Worm (Caenorhabditis elegans): ENCODE measurements around the gene Y51A2D.1.

Gene Y51A2D.1

DNA sequence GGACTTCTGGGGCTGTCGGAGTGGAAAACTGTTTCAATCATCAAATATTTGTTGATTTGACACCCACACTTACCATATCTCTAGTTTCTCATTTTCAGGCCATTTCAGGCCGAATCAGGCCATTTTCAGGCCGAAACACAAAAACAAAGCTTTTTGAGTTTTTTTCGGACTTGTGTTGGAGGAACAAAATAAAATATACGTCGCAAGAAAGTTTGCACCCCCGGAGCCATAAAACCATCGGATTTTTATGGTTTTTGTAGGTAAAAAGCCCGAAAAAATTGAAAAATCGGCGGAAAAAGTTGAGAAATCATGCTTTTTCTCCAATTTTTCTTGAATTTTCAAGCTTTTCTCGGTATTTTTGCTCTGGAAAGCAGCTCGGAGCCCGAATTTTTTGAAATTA lies at the start of gene Y51A2D.1:
Y51A2D.1 (plus strand) TSS at position 301 of the 400 bp plus-strand sequence.
- no peak for TF ChIP-seq klf-2 (GFP tag; conservative IDR thresholded peaks at IDR 0.05)
- TF ChIP-seq flt-1 (GFP tag; IDR thresholded peaks at IDR 0.05): no peak
- no peak for TF ChIP-seq ref-1 (GFP tag; conservative IDR thresholded peaks at IDR 0.05)
- no peak for TF ChIP-seq ztf-23 (GFP tag; IDR thresholded peaks at IDR 0.05)
- TF ChIP-seq tab-1 (GFP tag; IDR thresholded peaks at IDR 0.05): no peak

ce11 chrV:18461200-18461728 lies 47.4 kb upstream of the Y51A2D.1 start, which contains the start of gene ZK228.3:
TSS of gene ZK228.3 (minus strand) at chrV:18461250.
- TF ChIP-seq ztf-23 (GFP tag; IDR thresholded peaks at IDR 0.05) (no peak), tab-1 (GFP tag; IDR thresholded peaks at IDR 0.05) (no peak), cog-1 (tag; optimal IDR thresholded peaks at IDR 0.05) (no peak), ztf-29 (GFP tag; IDR thresholded peaks at IDR 0.05) (no peak), klf-2 (GFP tag; conservative IDR thresholded peaks at IDR 0.05) (no peak), T22C8.4 (GFP tag; IDR thresholded peaks at IDR 0.05) (no peak), ref-1 (GFP tag; conservative IDR thresholded peaks at IDR 0.05) (no peak), med-1 (GFP tag; optimal IDR thresholded peaks at IDR 0.05; ENCODE audit: insufficient read depth) (no peak), flt-1 (GFP tag; IDR thresholded peaks at IDR 0.05) (no peak)

- no peak for TF ChIP-seq T22C8.4 (GFP tag; IDR thresholded peaks at IDR 0.05)
- no peak for TF ChIP-seq ref-1 (GFP tag; conservative IDR thresholded peaks at IDR 0.05)
- no peak for TF ChIP-seq klf-2 (GFP tag; conservative IDR thresholded peaks at IDR 0.05)
- no peak for TF ChIP-seq flt-1 (GFP tag; IDR thresholded peaks at IDR 0.05)
- TF ChIP-seq ztf-29 (GFP tag; IDR thresholded peaks at IDR 0.05): no peak
- TF ChIP-seq med-1 (GFP tag; optimal IDR thresholded peaks at IDR 0.05; ENCODE audit: insufficient read depth): no peak
- TF ChIP-seq ztf-23 (GFP tag; IDR thresholded peaks at IDR 0.05): no peak
- no peak for TF ChIP-seq cog-1 (tag; optimal IDR thresholded peaks at IDR 0.05)
- TF ChIP-seq tab-1 (GFP tag; IDR thresholded peaks at IDR 0.05): no peak
These were observed 46.3 kb upstream of the Y51A2D.1 start, which contains the start of gene ZK228.4 for ce11 chrV:18462365-18462837. TSS of gene ZK228.4 (plus strand) at chrV:18462787.

- no peak for TF ChIP-seq T22C8.4 (GFP tag; IDR thresholded peaks at IDR 0.05)
- TF ChIP-seq klf-2 (GFP tag; conservative IDR thresholded peaks at IDR 0.05): no peak
- no peak for TF ChIP-seq tab-1 (GFP tag; IDR thresholded peaks at IDR 0.05)
- TF ChIP-seq cog-1 (tag; optimal IDR thresholded peaks at IDR 0.05): no peak
- TF ChIP-seq ztf-29 (GFP tag; IDR thresholded peaks at IDR 0.05): no peak
- TF ChIP-seq flt-1 (GFP tag; IDR thresholded peaks at IDR 0.05): no peak
- no peak for TF ChIP-seq med-1 (GFP tag; optimal IDR thresholded peaks at IDR 0.05; ENCODE audit: insufficient read depth)
- TF ChIP-seq ztf-23 (GFP tag; IDR thresholded peaks at IDR 0.05): no peak
These were observed 40.6 kb upstream of the Y51A2D.1 start, which contains the start of gene ZK228.13 for ce11 chrV:18468097-18468496. TSS of gene ZK228.13 (minus strand) at chrV:18468197.

- TF ChIP-seq klf-2 (GFP tag; conservative IDR thresholded peaks at IDR 0.05) (no peak), T22C8.4 (GFP tag; IDR thresholded peaks at IDR 0.05) (no peak), ztf-23 (GFP tag; IDR thresholded peaks at IDR 0.05) (no peak), tab-1 (GFP tag; IDR thresholded peaks at IDR 0.05) (no peak), cog-1 (tag; optimal IDR thresholded peaks at IDR 0.05) (no peak)
These were observed 35.2 kb upstream of the Y51A2D.1 start, which contains the start of gene srh-182 for ce11 chrV:18473415-18473814. TSS of gene srh-182 (minus strand) at chrV:18473515.

ce11 chrV:18474223-18474622 lies 34.4 kb upstream of the Y51A2D.1 start, which contains the start of gene srh-181:
TSS of gene srh-181 (plus strand) at chrV:18474523.
- TF ChIP-seq klf-2 (GFP tag; conservative IDR thresholded peaks at IDR 0.05) (no peak), ztf-23 (GFP tag; IDR thresholded peaks at IDR 0.05) (no peak), T22C8.4 (GFP tag; IDR thresholded peaks at IDR 0.05) (no peak), cog-1 (tag; optimal IDR thresholded peaks at IDR 0.05) (no peak), med-1 (GFP tag; optimal IDR thresholded peaks at IDR 0.05; ENCODE audit: insufficient read depth) (no peak), flt-1 (GFP tag; IDR thresholded peaks at IDR 0.05) (no peak), ztf-29 (GFP tag; IDR thresholded peaks at IDR 0.05) (no peak), ref-1 (GFP tag; conservative IDR thresholded peaks at IDR 0.05) (no peak), tab-1 (GFP tag; IDR thresholded peaks at IDR 0.05) (no peak)

- TF ChIP-seq T22C8.4 (GFP tag; IDR thresholded peaks at IDR 0.05) (no peak), ref-1 (GFP tag; conservative IDR thresholded peaks at IDR 0.05) (no peak), ztf-23 (GFP tag; IDR thresholded peaks at IDR 0.05) (no peak), tab-1 (GFP tag; IDR thresholded peaks at IDR 0.05) (no peak), cog-1 (tag; optimal IDR thresholded peaks at IDR 0.05) (no peak), ztf-29 (GFP tag; IDR thresholded peaks at IDR 0.05) (no peak), klf-2 (GFP tag; conservative IDR thresholded peaks at IDR 0.05) (no peak), med-1 (GFP tag; optimal IDR thresholded peaks at IDR 0.05; ENCODE audit: insufficient read depth) (no peak), flt-1 (GFP tag; IDR thresholded peaks at IDR 0.05) (no peak)
These were observed 32.6 kb upstream of the Y51A2D.1 start, which contains the start of gene srh-179 for ce11 chrV:18476090-18476489. TSS of gene srh-179 (plus strand) at chrV:18476390.

DNA sequence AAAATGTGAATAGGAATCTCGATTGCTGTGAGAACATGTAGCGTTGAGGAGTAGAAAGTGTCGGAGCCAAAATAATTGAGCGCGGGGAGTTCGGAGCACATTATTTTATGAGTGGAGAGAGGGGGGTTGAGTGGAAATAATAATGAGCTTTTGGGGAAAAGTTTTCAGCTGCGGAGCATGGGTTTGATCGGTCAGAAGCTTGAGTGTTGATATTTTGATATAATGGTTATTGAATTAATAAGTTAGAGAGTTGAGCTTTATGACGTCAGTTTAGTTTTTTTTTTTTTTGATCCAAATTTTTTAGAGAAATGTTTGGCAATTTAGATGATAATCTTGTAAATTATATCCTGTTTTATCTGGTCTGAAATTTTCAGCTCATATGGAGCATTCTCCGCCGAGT lies 28.4 kb upstream of the Y51A2D.1 start, which contains the start of gene srh-178:
srh-178 (minus strand) TSS at position 101 of the 400 bp plus-strand sequence.
- no peak for TF ChIP-seq ref-1 (GFP tag; conservative IDR thresholded peaks at IDR 0.05)
- no peak for TF ChIP-seq cog-1 (tag; optimal IDR thresholded peaks at IDR 0.05)
- no peak for TF ChIP-seq flt-1 (GFP tag; IDR thresholded peaks at IDR 0.05)
- no peak for TF ChIP-seq med-1 (GFP tag; optimal IDR thresholded peaks at IDR 0.05; ENCODE audit: insufficient read depth)
- no peak for TF ChIP-seq klf-2 (GFP tag; conservative IDR thresholded peaks at IDR 0.05)
- TF ChIP-seq T22C8.4 (GFP tag; IDR thresholded peaks at IDR 0.05): no peak
- TF ChIP-seq tab-1 (GFP tag; IDR thresholded peaks at IDR 0.05): no peak
- TF ChIP-seq ztf-29 (GFP tag; IDR thresholded peaks at IDR 0.05): no peak
- no peak for TF ChIP-seq ztf-23 (GFP tag; IDR thresholded peaks at IDR 0.05)

DNA sequence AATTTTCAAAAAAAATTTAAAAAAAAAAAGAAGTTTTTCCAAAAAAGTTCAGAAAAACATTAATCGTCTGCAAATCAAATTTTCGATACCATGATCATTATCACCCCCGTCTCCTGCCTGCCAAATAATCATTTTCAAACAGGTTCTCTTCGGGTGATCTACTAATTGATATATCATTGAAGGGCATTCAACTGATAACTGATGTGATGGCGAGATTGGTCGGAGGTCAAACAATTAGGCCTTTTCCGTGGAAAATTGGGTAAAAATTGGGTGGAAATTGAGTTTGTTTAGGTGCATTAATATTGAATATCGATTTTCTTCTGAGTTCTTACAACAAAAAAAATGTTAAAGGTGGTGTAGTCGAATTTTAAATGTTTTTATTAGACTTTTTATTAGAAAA lies 21.5 kb upstream of the Y51A2D.1 start, which contains the start of gene Y51A2D.18:
Y51A2D.18 (minus strand) TSS at position 101 of the 400 bp plus-strand sequence.
- TF ChIP-seq ref-1 (GFP tag; conservative IDR thresholded peaks at IDR 0.05): no peak
- TF ChIP-seq ztf-29 (GFP tag; IDR thresholded peaks at IDR 0.05): no peak
- no peak for TF ChIP-seq flt-1 (GFP tag; IDR thresholded peaks at IDR 0.05)
